Worm (Caenorhabditis elegans) whole organism, L1 larva: Measurements from ENCODE around the gene cdc-25.3.
A peak's percentile ranks its signal among the peaks of the same experiment; 100 is the strongest.

Source experiments
- ama-1 ChIP-seq: fragments of 150-350 bp; optimal IDR thresholded peaks from 2 replicates; lab custom pipeline; 2014
- fkh-10 ChIP-seq: sonication (generic microtip); optimal IDR thresholded peaks from 2 replicates; lab custom pipeline; 2017; ENCODE audit warnings: missing biosample characterization, missing genetic modification reagents, missing genetic modification characterization
- fkh-4 ChIP-seq: sonication (generic microtip); optimal IDR thresholded peaks from 2 replicates; lab custom pipeline; 2016; ENCODE audit warnings: missing compliant biosample characterization, missing genetic modification characterization, borderline replicate concordance
- nhr-12 ChIP-seq: sonication (generic microtip); optimal IDR thresholded peaks from 2 replicates; lab custom pipeline; 2017; ENCODE audit warnings: missing biosample characterization, missing genetic modification characterization
- snpc-4 ChIP-seq: fragments of 150-350 bp; optimal IDR thresholded peaks from 2 replicates; lab custom pipeline; 2014; ENCODE audit warnings: missing biosample characterization, missing genetic modification characterization
- zag-1 ChIP-seq: fragments of 150-350 bp; optimal IDR thresholded peaks from 2 replicates; lab custom pipeline; 2014; ENCODE audit warnings: missing biosample characterization, missing genetic modification characterization

DNA sequence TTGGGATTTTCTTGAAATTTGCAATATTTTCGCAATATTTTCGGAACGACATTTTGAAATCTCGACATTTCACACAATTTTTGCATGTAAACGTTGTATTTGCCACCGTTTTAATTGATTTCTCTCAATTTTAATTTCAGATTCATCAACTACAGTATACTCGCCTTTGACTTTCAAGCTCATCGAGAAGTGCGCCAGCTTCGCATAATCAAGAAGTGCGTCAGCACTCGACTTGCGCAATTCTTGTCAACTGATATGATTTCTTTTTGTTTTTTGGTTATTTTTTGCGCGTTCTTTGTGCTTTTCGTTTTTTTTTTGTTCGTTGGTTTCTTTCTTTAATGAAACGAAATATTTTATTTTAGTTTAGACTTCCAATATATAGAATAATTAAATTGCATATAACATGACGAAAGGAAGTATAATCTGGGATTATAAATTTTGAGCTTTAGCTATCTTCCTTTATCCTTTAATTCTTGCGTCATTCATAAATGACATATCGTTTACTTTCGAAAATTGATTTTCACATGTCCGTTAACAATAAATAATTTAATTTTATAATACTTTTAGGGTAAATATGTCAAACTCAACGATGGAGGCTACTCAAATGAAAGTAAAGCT is 30.4 kb downstream of the cdc-25.3 start, which contains the start of gene famh-136:
- TF ChIP-seq nhr-12 (tag; lab: Kevin White, UChicago) = no peak
- TF ChIP-seq fkh-4 (tag; lab: Kevin White, UChicago) = peak; percentile 8
- TF ChIP-seq ama-1 = no peak
- peak; percentile 74 for TF ChIP-seq snpc-4 (tag; lab: Kevin White, UChicago)
- TF ChIP-seq zag-1 (tag; lab: Kevin White, UChicago) = no peak
- peak; percentile 42 for TF ChIP-seq fkh-10 (GFP tag; lab: Kevin White, UChicago)
